Fruit fly (Drosophila melanogaster): ENCODE results near the gene CG17321.

Gene CG17321

DNA sequence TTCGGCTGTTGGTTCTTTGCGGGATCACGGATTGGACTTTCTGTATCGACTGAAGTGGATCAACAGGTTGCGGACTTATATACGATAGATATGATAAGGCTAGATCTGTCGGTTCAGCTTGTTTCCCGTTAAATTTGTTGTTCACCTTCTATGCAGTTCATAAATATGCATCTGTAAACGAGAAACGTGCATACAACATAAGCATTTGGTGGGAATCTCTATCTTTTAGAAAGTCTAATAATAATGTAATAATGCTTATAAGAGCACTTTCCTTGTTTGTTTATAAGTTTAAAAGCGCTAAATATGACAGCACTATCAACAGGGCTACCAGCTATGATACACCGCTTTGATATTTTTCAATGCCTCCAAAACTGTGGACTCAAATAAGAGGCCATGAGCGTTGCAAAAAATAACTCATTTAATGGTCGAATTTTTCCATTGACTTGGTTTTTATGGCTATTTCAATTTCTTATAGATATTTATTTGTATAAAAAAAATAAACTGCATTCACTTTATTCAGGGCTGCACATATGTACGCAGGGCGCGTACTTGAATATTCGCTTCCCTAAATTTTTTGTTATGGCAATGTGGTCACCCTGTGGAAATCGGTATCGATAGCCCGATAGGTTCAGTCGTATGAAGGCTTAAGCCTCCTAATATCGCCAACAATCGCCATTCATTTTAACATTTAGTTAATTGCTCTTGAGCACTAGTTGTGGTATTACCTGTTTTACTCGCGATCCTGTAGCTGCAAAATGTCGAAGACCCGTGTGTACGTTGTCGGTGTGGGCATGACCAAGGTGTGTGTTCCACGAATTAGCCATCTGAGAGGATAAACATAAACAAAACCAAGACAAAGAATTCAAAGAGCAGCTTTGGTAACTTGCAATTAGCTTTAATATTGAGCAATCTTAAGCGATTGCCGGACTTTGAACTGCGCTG is 14.1 kb upstream of the CG17321 start, which contains the start of the genes CG17597 and ScpX:
TSS of gene CG17597 (minus strand) at position 567 of the 942 bp plus-strand sequence.
TSS of gene ScpX (plus strand) at position 643 of the 942 bp plus-strand sequence.
- no peak for TF ChIP-seq tai (GFP tag; optimal IDR thresholded peaks at IDR 0.05)
- TF ChIP-seq rgr (GFP tag; optimal IDR thresholded peaks at IDR 0.05) = peak; percentile 55
- TF ChIP-seq Rel (GFP tag; optimal IDR thresholded peaks at IDR 0.05) = no peak
- TF ChIP-seq Rel (tag; optimal IDR thresholded peaks at IDR 0.05) = peak; percentile 34
- peak; percentile 42 for TF ChIP-seq OdsH (GFP tag; optimal IDR thresholded peaks at IDR 0.05)
- TF ChIP-seq CrebA (GFP tag; optimal IDR thresholded peaks at IDR 0.05; ENCODE audit: borderline replicate concordance) = no peak
- TF ChIP-seq ey (GFP tag; optimal IDR thresholded peaks at IDR 0.05) = peak; percentile 54
- TF ChIP-seq pan (optimal IDR thresholded peaks at IDR 0.05) = no peak
- peak; percentile 95 for TF ChIP-seq Vsx2 (GFP tag; optimal IDR thresholded peaks at IDR 0.05; ENCODE audit: partially characterized antibody)
- peak; percentile 72 for TF ChIP-seq Hnf4 (GFP tag; optimal IDR thresholded peaks at IDR 0.05)
- no peak for TF ChIP-seq dmrt93B (GFP tag; optimal IDR thresholded peaks at IDR 0.05)
- TF ChIP-seq sage (GFP tag; optimal IDR thresholded peaks at IDR 0.05) = peak; percentile 24
- peak; percentile 90 for TF ChIP-seq woc (GFP tag; optimal IDR thresholded peaks at IDR 0.05)
- no peak for TF ChIP-seq dl (GFP tag; optimal IDR thresholded peaks at IDR 0.05; ENCODE audit: insufficient read depth in 1 of 2, partially characterized antibody in 2 of 2)
- no peak for TF ChIP-seq jim (GFP tag; optimal IDR thresholded peaks at IDR 0.05)
- no peak for TF ChIP-seq brk (GFP tag; optimal IDR thresholded peaks at IDR 0.05)
- TF ChIP-seq dsf (GFP tag; optimal IDR thresholded peaks at IDR 0.05; ENCODE audit: borderline replicate concordance) = peak; percentile 49
- TF ChIP-seq usp (GFP tag; optimal IDR thresholded peaks at IDR 0.05) = no peak
- TF ChIP-seq N (GFP tag; optimal IDR thresholded peaks at IDR 0.05) = no peak
- TF ChIP-seq foxo (GFP tag; optimal IDR thresholded peaks at IDR 0.05) = peak in 1 of 2 experiments; percentile 76
- TF ChIP-seq br (GFP tag; optimal IDR thresholded peaks at IDR 0.05) = peak; percentile 63
- TF ChIP-seq h (GFP tag; optimal IDR thresholded peaks at IDR 0.05) = peak; percentile 74
- no peak for TF ChIP-seq Dfd (GFP tag; optimal IDR thresholded peaks at IDR 0.05)
- peak; percentile 43 for TF ChIP-seq psq (GFP tag; optimal IDR thresholded peaks at IDR 0.05)
- peak; percentile 16 for TF ChIP-seq Jra (GFP tag; optimal IDR thresholded peaks at IDR 0.05)
- TF ChIP-seq fru (GFP tag; optimal IDR thresholded peaks at IDR 0.05) = peak; percentile 61
- TF ChIP-seq CG32264 (GFP tag; optimal IDR thresholded peaks at IDR 0.05) = no peak
- no peak for TF ChIP-seq lola (GFP tag; optimal IDR thresholded peaks at IDR 0.05)
- no peak for TF ChIP-seq Hr78 (GFP tag; optimal IDR thresholded peaks at IDR 0.05)
- TF ChIP-seq sv (GFP tag; optimal IDR thresholded peaks at IDR 0.05) = peak; percentile 46
- no peak for TF ChIP-seq Abd-B (GFP tag; optimal IDR thresholded peaks at IDR 0.05)
- peak; percentile 73 for TF ChIP-seq HLH106 (tag; optimal IDR thresholded peaks at IDR 0.05)
- no peak for TF ChIP-seq Hr83 (GFP tag; optimal IDR thresholded peaks at IDR 0.05; ENCODE audit: poor library complexity, severe bottlenecking)
- peak; percentile 100 for TF ChIP-seq Myc (optimal IDR thresholded peaks at IDR 0.05)
- no peak for TF ChIP-seq GATAd (GFP tag; optimal IDR thresholded peaks at IDR 0.05)
- TF ChIP-seq Dif (GFP tag; optimal IDR thresholded peaks at IDR 0.05; ENCODE audit: partially characterized antibody) = peak; percentile 71
- TF ChIP-seq Mio (GFP tag; optimal IDR thresholded peaks at IDR 0.05) = no peak
- TF ChIP-seq Sp1 (GFP tag; optimal IDR thresholded peaks at IDR 0.05) = peak; percentile 53
- peak; percentile 56 for TF ChIP-seq CG9705 (GFP tag; optimal IDR thresholded peaks at IDR 0.05)

DNA sequence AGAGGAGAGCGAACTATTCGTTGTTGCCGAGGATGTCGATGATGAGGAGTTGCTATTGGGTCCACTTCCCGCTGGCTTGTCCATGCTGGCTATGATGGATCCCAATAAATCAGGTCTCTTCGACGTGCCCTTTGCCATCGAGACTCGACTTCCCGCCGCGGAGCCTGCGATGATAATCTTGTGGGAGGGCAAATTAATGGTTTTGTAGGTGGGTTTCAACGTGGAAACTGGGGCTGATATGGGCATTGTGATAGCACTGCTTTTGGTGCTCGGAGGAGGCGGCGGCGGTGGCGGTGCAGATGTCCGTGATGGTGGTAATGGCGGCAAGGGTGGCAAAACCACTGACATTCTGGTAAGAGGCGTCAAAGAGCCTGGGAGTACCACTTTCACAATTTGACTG is 10.5 kb upstream of the CG17321 start:
- no peak for TF ChIP-seq woc (GFP tag; optimal IDR thresholded peaks at IDR 0.05)
- TF ChIP-seq dmrt93B (GFP tag; optimal IDR thresholded peaks at IDR 0.05) = no peak
- TF ChIP-seq Hr83 (GFP tag; optimal IDR thresholded peaks at IDR 0.05; ENCODE audit: poor library complexity, severe bottlenecking) = no peak
- TF ChIP-seq psq (GFP tag; optimal IDR thresholded peaks at IDR 0.05) = no peak
- no peak for TF ChIP-seq ey (GFP tag; optimal IDR thresholded peaks at IDR 0.05)
- TF ChIP-seq Rel (GFP tag; optimal IDR thresholded peaks at IDR 0.05) = no peak
- no peak for TF ChIP-seq Rel (tag; optimal IDR thresholded peaks at IDR 0.05)
- TF ChIP-seq Jra (GFP tag; optimal IDR thresholded peaks at IDR 0.05) = no peak
- TF ChIP-seq brk (GFP tag; optimal IDR thresholded peaks at IDR 0.05) = no peak
- no peak for TF ChIP-seq CG32264 (GFP tag; optimal IDR thresholded peaks at IDR 0.05)
- no peak for TF ChIP-seq CG9705 (GFP tag; optimal IDR thresholded peaks at IDR 0.05)
